Fruit fly (Drosophila melanogaster) whole organism, embryonic: ENCODE results near the gene CG10333.

Experiments
- Bdp1 ChIP-seq: fragments of 200-800 bp; sonication (Bioruptor generic); optimal IDR thresholded peaks from 3 replicates; lab custom pipeline; 2016; ENCODE audit warnings: missing biosample characterization, missing genetic modification characterization
- CG10147 ChIP-seq: fragments of 200-800 bp; sonication (Bioruptor generic); optimal IDR thresholded peaks from 2 replicates; lab custom pipeline; 2019; ENCODE audit warnings: missing biosample characterization, mild to moderate bottlenecking, missing genetic modification characterization, moderate library complexity
- CG11093 ChIP-seq: fragments of 200-800 bp; sonication (Bioruptor generic); IDR thresholded peaks from 3 replicates; pipeline ENCODE4 v1.3.6; 2022; ENCODE audit warnings: missing biosample characterization, missing genetic modification characterization
- CG12391 ChIP-seq: fragments of 200-800 bp; sonication (Bioruptor generic); optimal IDR thresholded peaks from 3 replicates; lab custom pipeline; 2018; ENCODE audit warnings: missing biosample characterization, mild to moderate bottlenecking, missing genetic modification characterization, moderate library complexity
- CG14860 ChIP-seq: fragments of 200-800 bp; sonication (Bioruptor generic); IDR thresholded peaks from 3 replicates; pipeline ENCODE4 v1.3.6; 2022; ENCODE audit warnings: missing biosample characterization, missing genetic modification characterization; ENCODE audit not compliant: partially characterized antibody
- CG1832 ChIP-seq: fragments of 200-800 bp; sonication (Bioruptor generic); optimal IDR thresholded peaks from 2 replicates; lab custom pipeline; 2017; ENCODE audit warnings: missing biosample characterization, mild to moderate bottlenecking, missing genetic modification characterization, inconsistent platforms
- CG3847 ChIP-seq: fragments of 200-800 bp; sonication (Bioruptor generic); IDR thresholded peaks from 2 replicates; pipeline ENCODE4 v1.3.6; 2022; ENCODE audit warnings: missing biosample characterization, missing genetic modification characterization
- CG3995 ChIP-seq: fragments of 200-800 bp; sonication (Bioruptor generic); optimal IDR thresholded peaks from 3 replicates; lab custom pipeline; 2016; ENCODE audit warnings: missing biosample characterization, missing genetic modification characterization
- CG4328 ChIP-seq: fragments of 200-800 bp; sonication (Bioruptor generic); optimal IDR thresholded peaks from 3 replicates; lab custom pipeline; 2017; ENCODE audit warnings: missing biosample characterization, missing genetic modification reagents, missing genetic modification characterization
- CG4424 ChIP-seq: fragments of 200-800 bp; sonication (Bioruptor generic); optimal IDR thresholded peaks from 3 replicates; lab custom pipeline; 2016; ENCODE audit warnings: missing biosample characterization, missing genetic modification characterization
- CG4820 ChIP-seq: fragments of 200-800 bp; sonication (Bioruptor generic); optimal IDR thresholded peaks from 3 replicates; lab custom pipeline; 2016; ENCODE audit warnings: missing biosample characterization, missing genetic modification characterization
- CG5245 ChIP-seq: fragments of 200-800 bp; sonication (Bioruptor generic); optimal IDR thresholded peaks from 3 replicates; lab custom pipeline; 2016; ENCODE audit warnings: missing biosample characterization, missing genetic modification characterization
- CG5953 ChIP-seq: fragments of 200-800 bp; sonication (Bioruptor generic); IDR thresholded peaks from 2 replicates; pipeline ENCODE4 v1.3.6; 2022; ENCODE audit warnings: missing biosample characterization, missing genetic modification characterization
- CG6254 ChIP-seq: fragments of 200-800 bp; sonication (Bioruptor generic); optimal IDR thresholded peaks from 3 replicates; lab custom pipeline; 2017; ENCODE audit warnings: mild to moderate bottlenecking, missing biosample characterization, missing genetic modification reagents, missing genetic modification characterization
- CG6654 ChIP-seq: fragments of 200-800 bp; sonication (Bioruptor generic); optimal IDR thresholded peaks from 2 replicates; lab custom pipeline; 2017; ENCODE audit warnings: missing biosample characterization, mild to moderate bottlenecking, missing genetic modification characterization
- CG6813 ChIP-seq: fragments of 200-800 bp; sonication (Bioruptor generic); optimal IDR thresholded peaks from 2 replicates; lab custom pipeline; 2017; ENCODE audit warnings: missing biosample characterization, missing genetic modification characterization, mild to moderate bottlenecking, moderate library complexity, missing genetic modification reagents
- CG8290 ChIP-seq, 3 experiments: fragments of 200-800 bp; sonication (Bioruptor generic); optimal IDR thresholded peaks; 2 replicates each; lab custom pipeline; 2016 to 2019; ENCODE audit warnings: missing biosample characterization in 3 of 3, missing genetic modification characterization in 3 of 3, mild to moderate bottlenecking in 2 of 3, moderate library complexity in 1 of 3
- CG9797 ChIP-seq: fragments of 200-800 bp; sonication (Bioruptor generic); optimal IDR thresholded peaks from 3 replicates; lab custom pipeline; 2018; ENCODE audit warnings: missing biosample characterization, mild to moderate bottlenecking, missing genetic modification characterization
- CG9932 ChIP-seq: fragments of 200-800 bp; sonication (Bioruptor generic); IDR thresholded peaks from 2 replicates; pipeline ENCODE4 v1.3.6; 2022; ENCODE audit warnings: missing biosample characterization, missing genetic modification characterization
- Deaf1 ChIP-seq: fragments of 200-800 bp; optimal IDR thresholded peaks from 3 replicates; lab custom pipeline; 2019; ENCODE audit warnings: missing biosample characterization, mild to moderate bottlenecking, missing genetic modification characterization, moderate library complexity
- Dfd ChIP-seq, 2 experiments: fragments of >200 bp; optimal IDR thresholded peaks; 2 replicates each; lab custom pipeline; 2017; ENCODE audit warnings: missing biosample characterization in 2 of 2, missing genetic modification characterization in 2 of 2
- Dip3 ChIP-seq: fragments of 200-800 bp; sonication (Bioruptor generic); optimal IDR thresholded peaks from 3 replicates; lab custom pipeline; 2016; ENCODE audit warnings: missing biosample characterization, missing genetic modification characterization
- Ets65A ChIP-seq: fragments of 200-800 bp; sonication (Bioruptor generic); peaks from one replicate; lab custom pipeline; 2016; ENCODE audit warnings: missing biosample characterization, missing genetic modification characterization
- H15 ChIP-seq: fragments of 200-800 bp; sonication (Bioruptor generic); IDR thresholded peaks from 3 replicates; pipeline ENCODE4 v1.3.6; 2022; ENCODE audit warnings: missing biosample characterization, missing genetic modification characterization
- Lhr ChIP-seq: fragments of 200-800 bp; sonication (Bioruptor generic); optimal IDR thresholded peaks from 3 replicates; lab custom pipeline; 2017; ENCODE audit warnings: mild to moderate bottlenecking, missing biosample characterization, missing genetic modification reagents, missing genetic modification characterization
- PHDP ChIP-seq: fragments of 200-800 bp; sonication (Bioruptor generic); optimal IDR thresholded peaks from 3 replicates; lab custom pipeline; 2018; ENCODE audit warnings: missing biosample characterization, mild to moderate bottlenecking, missing genetic modification characterization, moderate library complexity
- Ravus ChIP-seq: fragments of 200-800 bp; sonication (Bioruptor generic); IDR thresholded peaks from 2 replicates; pipeline ENCODE4 v1.3.6; 2022; ENCODE audit warnings: missing biosample characterization, missing genetic modification characterization
- Spps ChIP-seq: fragments of 200-800 bp; sonication (Bioruptor generic); optimal IDR thresholded peaks from 2 replicates; lab custom pipeline; 2018; ENCODE audit warnings: missing biosample characterization, mild to moderate bottlenecking, missing genetic modification characterization
- Sry-δ ChIP-seq: fragments of 200-800 bp; sonication (Bioruptor generic); optimal IDR thresholded peaks from 2 replicates; lab custom pipeline; 2016; ENCODE audit warnings: missing biosample characterization, missing genetic modification characterization
- Xrp1 ChIP-seq: fragments of 200-800 bp; sonication (Bioruptor generic); IDR thresholded peaks from 2 replicates; pipeline ENCODE4 v1.3.6; 2022; ENCODE audit warnings: missing biosample characterization, missing genetic modification characterization
- ab ChIP-seq: fragments of 200-800 bp; sonication (Bioruptor generic); optimal IDR thresholded peaks from 2 replicates; lab custom pipeline; 2016; ENCODE audit warnings: missing biosample characterization, missing genetic modification characterization
- br ChIP-seq: fragments of >200 bp; optimal IDR thresholded peaks from 2 replicates; lab custom pipeline; 2017
- cato ChIP-seq: fragments of 200-800 bp; sonication (Bioruptor generic); optimal IDR thresholded peaks from 2 replicates; lab custom pipeline; 2016; ENCODE audit warnings: missing biosample characterization, missing genetic modification characterization, borderline replicate concordance
- cg ChIP-seq: fragments of 200-800 bp; sonication (Bioruptor generic); optimal IDR thresholded peaks from 3 replicates; lab custom pipeline; 2019; ENCODE audit warnings: missing biosample characterization, mild to moderate bottlenecking, missing genetic modification characterization, moderate library complexity
- crol ChIP-seq: fragments of 200-800 bp; sonication (Bioruptor generic); IDR thresholded peaks from 2 replicates; pipeline ENCODE4 v1.3.6; 2022; ENCODE audit warnings: missing biosample characterization, missing genetic modification characterization
- dati ChIP-seq: fragments of 200-800 bp; sonication (Bioruptor generic); IDR thresholded peaks from 2 replicates; pipeline ENCODE4 v1.3.6; 2022; ENCODE audit warnings: missing biosample characterization, missing genetic modification characterization
- disco-r ChIP-seq: fragments of 200-800 bp; sonication (Bioruptor generic); optimal IDR thresholded peaks from 2 replicates; lab custom pipeline; 2016; ENCODE audit warnings: missing biosample characterization, missing genetic modification characterization
- eve ChIP-seq, 2 experiments: fragments of >200 bp; optimal IDR thresholded peaks; 2 replicates each; lab custom pipeline; 2017; ENCODE audit warnings: missing biosample characterization in 2 of 2, missing genetic modification characterization in 2 of 2
- fd96Cb ChIP-seq: fragments of 200-800 bp; sonication (Bioruptor generic); optimal IDR thresholded peaks from 2 replicates; lab custom pipeline; 2018; ENCODE audit warnings: missing biosample characterization, mild to moderate bottlenecking, missing genetic modification characterization, moderate library complexity
- gcm2 ChIP-seq: fragments of 200-800 bp; sonication (Bioruptor generic); optimal IDR thresholded peaks from 2 replicates; lab custom pipeline; 2016; ENCODE audit warnings: missing biosample characterization, missing genetic modification characterization
- gsb ChIP-seq: fragments of 200-800 bp; sonication (Bioruptor generic); IDR thresholded peaks from 2 replicates; pipeline ENCODE4 v1.3.6; 2022; ENCODE audit warnings: missing biosample characterization, missing genetic modification characterization
- hth ChIP-seq: fragments of >200 bp; optimal IDR thresholded peaks from 2 replicates; lab custom pipeline; 2017; ENCODE audit warnings: inconsistent platforms
- jumu ChIP-seq: fragments of 200-800 bp; sonication (Bioruptor generic); optimal IDR thresholded peaks from 3 replicates; lab custom pipeline; 2016; ENCODE audit warnings: missing biosample characterization, missing genetic modification characterization
- ken ChIP-seq: fragments of 200-800 bp; sonication (Bioruptor generic); IDR thresholded peaks from 3 replicates; pipeline ENCODE4 v1.3.6; 2022; ENCODE audit warnings: missing biosample characterization, missing genetic modification characterization
- mirr ChIP-seq: fragments of 200-800 bp; sonication (Bioruptor generic); optimal IDR thresholded peaks from 3 replicates; lab custom pipeline; 2018; ENCODE audit warnings: missing biosample characterization, mild to moderate bottlenecking, missing genetic modification characterization
- nau ChIP-seq: fragments of 200-800 bp; sonication (Bioruptor generic); optimal IDR thresholded peaks from 3 replicates; lab custom pipeline; 2017; ENCODE audit warnings: missing biosample characterization, mild to moderate bottlenecking, missing genetic modification characterization, missing genetic modification reagents
- nom ChIP-seq: fragments of 200-800 bp; sonication (Bioruptor generic); optimal IDR thresholded peaks from 2 replicates; lab custom pipeline; 2017; ENCODE audit warnings: missing biosample characterization, missing genetic modification characterization, mild to moderate bottlenecking, moderate library complexity, missing genetic modification reagents
- psq ChIP-seq: fragments of 200-800 bp; sonication (Bioruptor generic); optimal IDR thresholded peaks from 2 replicates; lab custom pipeline; 2017; ENCODE audit warnings: missing biosample characterization, missing genetic modification characterization
- pzg ChIP-seq: fragments of 200-800 bp; sonication (Bioruptor generic); optimal IDR thresholded peaks from 3 replicates; lab custom pipeline; 2018; ENCODE audit warnings: missing biosample characterization, mild to moderate bottlenecking, missing genetic modification characterization, moderate library complexity
- ro ChIP-seq: fragments of 200-800 bp; sonication (Bioruptor generic); IDR thresholded peaks from 2 replicates; pipeline ENCODE4 v1.3.6; 2022; ENCODE audit warnings: missing biosample characterization, missing genetic modification characterization
- tup ChIP-seq: fragments of 200-800 bp; sonication (Bioruptor generic); optimal IDR thresholded peaks from 2 replicates; lab custom pipeline; 2016; ENCODE audit warnings: missing biosample characterization, mild to moderate bottlenecking, missing genetic modification characterization, moderate library complexity

The CG10333 gene

dm6 chr2L:18626987-18627386 is 20.4 kb downstream of the CG10333 start (continued):
- TF ChIP-seq CG6813 (GFP tag; lab: Kevin White, UChicago): peak; percentile 91
- TF ChIP-seq Dip3 (GFP tag; lab: Kevin White, UChicago): peak; percentile 54
- TF ChIP-seq cg (GFP tag; lab: Kevin White, UChicago): no peak
- peak; percentile 18 for TF ChIP-seq CG9932 (GFP tag; lab: Robert Waterston, UW)
- peak; percentile 55 for TF ChIP-seq cato (GFP tag; lab: Kevin White, UChicago)
- TF ChIP-seq CG11093 (GFP tag; lab: Robert Waterston, UW): peak; percentile 54; the same call in 1 of the 3 replicates
- TF ChIP-seq Ravus (GFP tag; lab: Robert Waterston, UW): no peak
- peak; percentile 76 for TF ChIP-seq disco-r (GFP tag; lab: Kevin White, UChicago)
- TF ChIP-seq CG8290 (GFP tag; optimal IDR thresholded peaks at IDR 0.05; lab: Kevin White, UChicago): peak; percentile 55
- TF ChIP-seq CG8290 (tag; optimal IDR thresholded peaks at IDR 0.05; lab: Kevin White, UChicago): peak; percentile 56 to 83
- TF ChIP-seq CG5953 (GFP tag; lab: Robert Waterston, UW): peak; percentile 68; the same call in 1 of the 2 replicates
- no peak for TF ChIP-seq pzg (GFP tag; lab: Kevin White, UChicago)
- no peak for TF ChIP-seq ab (GFP tag; lab: Kevin White, UChicago)
- TF ChIP-seq PHDP (tag; lab: Kevin White, UChicago): peak; percentile 91
- peak; percentile 82 for TF ChIP-seq Bdp1 (GFP tag; lab: Kevin White, UChicago)
- TF ChIP-seq CG4424 (GFP tag; lab: Kevin White, UChicago): peak; percentile 58
- TF ChIP-seq dati: no peak
- TF ChIP-seq crol (GFP tag; lab: Robert Waterston, UW): peak; percentile 35; the same call in 1 of the 2 replicates
- no peak for TF ChIP-seq Dfd (GFP tag; optimal IDR thresholded peaks at IDR 0.05; lab: Kevin White, UChicago)
- TF ChIP-seq eve (GFP tag; optimal IDR thresholded peaks at IDR 0.05; lab: Kevin White, UChicago): peak in 1 of 2 experiments; percentile 72
- no peak for TF ChIP-seq CG3995
- TF ChIP-seq psq: peak; percentile 72
- TF ChIP-seq Deaf1: peak; percentile 38
- TF ChIP-seq jumu (GFP tag; lab: Kevin White, UChicago): peak; percentile 46
- peak; percentile 68 for TF ChIP-seq mirr (GFP tag; lab: Kevin White, UChicago)
- TF ChIP-seq Ets65A: peak; percentile 78
- no peak for TF ChIP-seq nom (GFP tag; lab: Kevin White, UChicago)
- peak; percentile 71 for TF ChIP-seq CG10147 (GFP tag; lab: Kevin White, UChicago)
- peak; percentile 42 for TF ChIP-seq CG5245
- TF ChIP-seq Sry-δ (GFP tag; lab: Kevin White, UChicago): peak; percentile 45
- no peak for TF ChIP-seq CG14860
- TF ChIP-seq CG12391 (tag; lab: Kevin White, UChicago): peak; percentile 62
- TF ChIP-seq CG6654 (GFP tag; lab: Kevin White, UChicago): peak; percentile 22
- peak; percentile 51 for TF ChIP-seq gsb
- peak; percentile 47 for TF ChIP-seq tup (GFP tag; lab: Kevin White, UChicago)
- peak; percentile 94 for TF ChIP-seq nau (GFP tag; lab: Kevin White, UChicago)
- TF ChIP-seq CG9797 (GFP tag; lab: Kevin White, UChicago): no peak
- TF ChIP-seq CG3847: 0 out of 2 replicates have a peak, but pooled peaks have one; percentile 37
- no peak for TF ChIP-seq ro (GFP tag; lab: Robert Waterston, UW)
- no peak for TF ChIP-seq H15 (GFP tag; lab: Robert Waterston, UW)
- no peak for TF ChIP-seq CG1832 (GFP tag; lab: Kevin White, UChicago)
- peak; percentile 10 for TF ChIP-seq gcm2
- TF ChIP-seq CG4328 (GFP tag; lab: Kevin White, UChicago): peak; percentile 56
- TF ChIP-seq hth (lab: Kevin White, UChicago): no peak
- TF ChIP-seq CG4820 (GFP tag; lab: Kevin White, UChicago): peak; percentile 47
- 0 out of 3 replicates have a peak, but pooled peaks have one; percentile 46 for TF ChIP-seq ken (GFP tag; lab: Robert Waterston, UW)
- peak; percentile 80 for TF ChIP-seq Xrp1 (GFP tag; lab: Robert Waterston, UW)
- TF ChIP-seq Spps (tag; lab: Kevin White, UChicago): peak; percentile 34
- TF ChIP-seq Lhr: peak; percentile 62
- no peak for TF ChIP-seq br (lab: Kevin White, UChicago)
- TF ChIP-seq fd96Cb (tag; lab: Kevin White, UChicago): peak; percentile 36
- peak; percentile 74 for TF ChIP-seq CG6254 (GFP tag; lab: Kevin White, UChicago)
